Worm (Caenorhabditis elegans) whole organism, L2 larva: Measurements from ENCODE around the gene D2023.1.
A peak's percentile ranks its signal among the peaks of the same experiment; 100 is the strongest.

Experiments used
- F13H6.1 ChIP-seq: sonication (generic microtip); optimal IDR thresholded peaks from 2 replicates; lab custom pipeline; 2016; ENCODE audit warnings: missing genetic modification characterization, missing compliant biosample characterization
- R02D3.7 ChIP-seq: fragments of 150-350 bp; optimal IDR thresholded peaks from 2 replicates; lab custom pipeline; 2014; ENCODE audit warnings: missing biosample characterization, missing genetic modification characterization
- Y55F3AM.14 ChIP-seq: fragments of 200-800 bp; sonication (Bioruptor generic); optimal IDR thresholded peaks from 2 replicates; lab custom pipeline; 2018; ENCODE audit warnings: mild to moderate bottlenecking, missing genetic modification characterization, missing compliant biosample characterization
- ZK546.5 ChIP-seq: sonication (generic microtip); optimal IDR thresholded peaks from 2 replicates; lab custom pipeline; 2017; ENCODE audit warnings: missing biosample characterization, missing genetic modification characterization
- alr-1 ChIP-seq: fragments of 150-350 bp; optimal IDR thresholded peaks from 2 replicates; lab custom pipeline; 2014; ENCODE audit warnings: missing biosample characterization, missing genetic modification characterization
- ama-1 ChIP-seq: fragments of 150-350 bp; optimal IDR thresholded peaks from 2 replicates; lab custom pipeline; 2018; ENCODE audit warnings: inconsistent platforms
- blmp-1 ChIP-seq: sonication (generic microtip); optimal IDR thresholded peaks from 2 replicates; lab custom pipeline; 2017; ENCODE audit warnings: missing genetic modification characterization, mild to moderate bottlenecking, missing compliant biosample characterization, antibody characterized with exemption, moderate library complexity; ENCODE audit not compliant: insufficient read depth
- ceh-16 ChIP-seq: fragments of 150-350 bp; optimal IDR thresholded peaks from 2 replicates; lab custom pipeline; 2014; ENCODE audit warnings: missing biosample characterization, missing genetic modification characterization
- ceh-82 ChIP-seq: fragments of 150-350 bp; optimal IDR thresholded peaks from 2 replicates; lab custom pipeline; 2014; ENCODE audit warnings: missing biosample characterization, missing genetic modification characterization
- crh-2 ChIP-seq: sonication (generic microtip); optimal IDR thresholded peaks from 2 replicates; lab custom pipeline; 2017; ENCODE audit warnings: missing biosample characterization, missing genetic modification characterization
- dmd-4 ChIP-seq: sonication (generic microtip); optimal IDR thresholded peaks from 2 replicates; lab custom pipeline; 2017; ENCODE audit warnings: missing biosample characterization, missing genetic modification characterization
- elt-3 ChIP-seq: sonication (generic microtip); optimal IDR thresholded peaks from 2 replicates; lab custom pipeline; 2017; ENCODE audit warnings: missing biosample characterization, missing genetic modification characterization
- fos-1 ChIP-seq: fragments of 150-350 bp; optimal IDR thresholded peaks from 2 replicates; lab custom pipeline; 2014; ENCODE audit warnings: missing biosample characterization, missing genetic modification characterization
- gmeb-1 ChIP-seq: fragments of 150-350 bp; optimal IDR thresholded peaks from 2 replicates; lab custom pipeline; 2014; ENCODE audit warnings: missing biosample characterization, missing genetic modification characterization
- lin-11 ChIP-seq: fragments of 150-350 bp; sonication (generic microtip); optimal IDR thresholded peaks from 2 replicates; lab custom pipeline; 2014; ENCODE audit warnings: missing biosample characterization, missing genetic modification characterization, inconsistent platforms, mixed read lengths
- lin-13 ChIP-seq: fragments of 150-350 bp; optimal IDR thresholded peaks from 2 replicates; lab custom pipeline; 2014; ENCODE audit warnings: missing biosample characterization, missing genetic modification reagents, missing genetic modification characterization
- lin-39 ChIP-seq: fragments of 150-350 bp; optimal IDR thresholded peaks from 2 replicates; lab custom pipeline; 2014; ENCODE audit warnings: missing biosample characterization, missing genetic modification reagents, missing genetic modification characterization
- lsy-2 ChIP-seq, 2 experiments: fragments of 150-350 bp in 1 of 2; sonication (generic microtip) in 1 of 2; optimal IDR thresholded peaks; 2 replicates each; lab custom pipeline; 2014 to 2017; ENCODE audit warnings: missing biosample characterization in 2 of 2, missing genetic modification characterization in 2 of 2
- mab-5 ChIP-seq: fragments of 150-350 bp; optimal IDR thresholded peaks from 2 replicates; lab custom pipeline; 2014; ENCODE audit warnings: missing biosample characterization, missing genetic modification characterization
- mdl-1 ChIP-seq, 2 experiments: fragments of 150-350 bp in 1 of 2; sonication (generic microtip) in 1 of 2; optimal IDR thresholded peaks; 2 replicates each; lab custom pipeline; 2017; ENCODE audit warnings: missing biosample characterization in 2 of 2, missing genetic modification characterization in 2 of 2
- nhr-10 ChIP-seq: sonication (generic microtip); optimal IDR thresholded peaks from 2 replicates; lab custom pipeline; 2017; ENCODE audit warnings: missing biosample characterization, missing genetic modification characterization
- nhr-11 ChIP-seq: fragments of 150-350 bp; optimal IDR thresholded peaks from 2 replicates; lab custom pipeline; 2014; ENCODE audit warnings: missing biosample characterization, missing genetic modification characterization
- nhr-12 ChIP-seq: fragments of 150-350 bp; optimal IDR thresholded peaks from 2 replicates; lab custom pipeline; 2014; ENCODE audit warnings: missing biosample characterization, missing genetic modification characterization
- nhr-129 ChIP-seq: fragments of 150-350 bp; optimal IDR thresholded peaks from 2 replicates; lab custom pipeline; 2014; ENCODE audit warnings: missing biosample characterization, missing genetic modification characterization
- nhr-21 ChIP-seq: fragments of 150-350 bp; optimal IDR thresholded peaks from 2 replicates; lab custom pipeline; 2014; ENCODE audit warnings: missing biosample characterization, missing genetic modification characterization
- nhr-23 ChIP-seq: fragments of 150-350 bp; optimal IDR thresholded peaks from 2 replicates; lab custom pipeline; 2014; ENCODE audit warnings: missing biosample characterization, missing genetic modification reagents, missing genetic modification characterization
- nhr-237 ChIP-seq: fragments of 150-350 bp; optimal IDR thresholded peaks from 2 replicates; lab custom pipeline; 2014; ENCODE audit warnings: missing biosample characterization, missing genetic modification characterization
- nhr-25 ChIP-seq: fragments of 150-350 bp; sonication (generic microtip); optimal IDR thresholded peaks from 3 replicates; lab custom pipeline; 2014; ENCODE audit warnings: missing biosample characterization, missing genetic modification characterization
- nhr-6 ChIP-seq: fragments of 150-350 bp; optimal IDR thresholded peaks from 2 replicates; lab custom pipeline; 2014; ENCODE audit warnings: missing biosample characterization, missing genetic modification characterization
- nhr-77 ChIP-seq: fragments of 150-350 bp; optimal IDR thresholded peaks from 2 replicates; lab custom pipeline; 2014; ENCODE audit warnings: missing biosample characterization, missing genetic modification characterization
- peb-1 ChIP-seq: fragments of 150-350 bp; optimal IDR thresholded peaks from 2 replicates; lab custom pipeline; 2014; ENCODE audit warnings: missing biosample characterization, missing genetic modification characterization
- sem-4 ChIP-seq: fragments of 150-350 bp; optimal IDR thresholded peaks from 2 replicates; lab custom pipeline; 2014; ENCODE audit warnings: missing biosample characterization, missing genetic modification reagents, missing genetic modification characterization
- skn-1 ChIP-seq: sonication (generic microtip); optimal IDR thresholded peaks from 2 replicates; lab custom pipeline; 2017; ENCODE audit warnings: missing biosample characterization, missing genetic modification characterization
- sma-3 ChIP-seq: sonication (generic microtip); optimal IDR thresholded peaks from 2 replicates; lab custom pipeline; 2016; ENCODE audit warnings: missing genetic modification reagents, missing genetic modification characterization, missing compliant biosample characterization
- sma-9 ChIP-seq, 2 experiments: fragments of 150-350 bp in 1 of 2; sonication (generic microtip) in 1 of 2; optimal IDR thresholded peaks; 2 replicates each; lab custom pipeline; 2014 to 2016; ENCODE audit warnings: missing genetic modification characterization in 2 of 2, mild to moderate bottlenecking in 1 of 2, missing biosample characterization in 1 of 2, missing compliant biosample characterization in 1 of 2, missing genetic modification reagents in 1 of 2, moderate library complexity in 1 of 2
- snpc-4 ChIP-seq: fragments of 150-350 bp; optimal IDR thresholded peaks from 2 replicates; lab custom pipeline; 2014; ENCODE audit warnings: missing biosample characterization, missing genetic modification characterization
- unc-39 ChIP-seq: fragments of 150-350 bp; optimal IDR thresholded peaks from 2 replicates; lab custom pipeline; 2014; ENCODE audit warnings: missing biosample characterization, missing genetic modification characterization
- unc-55 ChIP-seq: fragments of 150-350 bp; sonication (generic microtip); optimal IDR thresholded peaks from 3 replicates; lab custom pipeline; 2014; ENCODE audit warnings: missing biosample characterization, missing genetic modification reagents, missing genetic modification characterization
- zag-1 ChIP-seq: fragments of 150-350 bp; optimal IDR thresholded peaks from 2 replicates; lab custom pipeline; 2014; ENCODE audit warnings: missing biosample characterization, missing genetic modification characterization
- ztf-1 ChIP-seq: fragments of 200-800 bp; sonication (Bioruptor generic); conservative IDR thresholded peaks from 2 replicates; pipeline ENCODE4 v1.3.6; 2022; ENCODE audit warnings: missing genetic modification characterization, missing compliant biosample characterization
- ztf-11 ChIP-seq: sonication (generic microtip); optimal IDR thresholded peaks from 2 replicates; lab custom pipeline; 2017; ENCODE audit warnings: missing biosample characterization, missing genetic modification characterization
- ztf-4 ChIP-seq: fragments of 150-350 bp; optimal IDR thresholded peaks from 2 replicates; lab custom pipeline; 2014; ENCODE audit warnings: missing biosample characterization, missing genetic modification characterization

D2023.1 gene

DNA sequence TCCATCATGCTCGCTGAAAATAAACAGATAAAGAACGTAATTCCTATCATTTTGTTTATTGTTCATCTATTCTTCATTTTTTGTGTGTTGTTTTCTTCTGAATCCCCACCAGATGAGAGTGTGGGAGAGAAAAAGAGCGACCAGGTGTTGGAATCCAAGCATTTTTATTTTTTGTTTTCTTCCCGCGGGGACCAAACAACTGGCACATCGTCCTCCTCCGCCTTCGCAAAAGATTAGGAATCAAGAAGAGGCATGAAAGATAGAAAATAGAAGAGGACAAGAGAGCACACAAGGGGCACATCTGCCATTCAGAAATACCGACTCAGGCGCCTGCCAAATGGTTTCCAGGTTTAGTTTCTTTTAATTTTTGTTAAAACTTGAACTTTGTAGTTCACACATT is 46.7 kb downstream of the D2023.1 start, which contains the start of gene R13H4.2:
Gene R13H4.2, plus strand, starts transcription at position 319 of the 400 bp plus-strand sequence.
- TF ChIP-seq snpc-4 (tag; lab: Kevin White, UChicago), result no peak
- no peak for TF ChIP-seq nhr-6
- no peak for TF ChIP-seq lin-13 (GFP tag; lab: Kevin White, UChicago)
- TF ChIP-seq nhr-237 (tag; lab: Kevin White, UChicago), result no peak
- TF ChIP-seq gmeb-1 (tag; lab: Kevin White, UChicago), result no peak
- no peak for TF ChIP-seq R02D3.7 (tag; lab: Kevin White, UChicago)
- no peak for TF ChIP-seq peb-1 (tag; lab: Kevin White, UChicago)
- TF ChIP-seq lsy-2 (tag; optimal IDR thresholded peaks at IDR 0.05; lab: Kevin White, UChicago), result peak in 1 of 2 experiments; percentile 22
- TF ChIP-seq F13H6.1 (tag; lab: Kevin White, UChicago), result peak; percentile 36
- TF ChIP-seq ztf-11 (tag; lab: Kevin White, UChicago), result no peak
- TF ChIP-seq blmp-1 (tag; lab: Kevin White, UChicago), result no peak
- TF ChIP-seq dmd-4, result no peak
- TF ChIP-seq nhr-10 (tag; lab: Kevin White, UChicago), result no peak
- TF ChIP-seq lin-39 (tag; lab: Kevin White, UChicago), result no peak
- TF ChIP-seq nhr-12, result no peak
- TF ChIP-seq ama-1, result no peak
- no peak for TF ChIP-seq mab-5 (tag; lab: Kevin White, UChicago)
- no peak for TF ChIP-seq alr-1 (tag; lab: Kevin White, UChicago)
- TF ChIP-seq elt-3 (tag; lab: Kevin White, UChicago), result no peak
- TF ChIP-seq ceh-82 (tag; lab: Kevin White, UChicago), result no peak
- TF ChIP-seq mdl-1 (tag; optimal IDR thresholded peaks at IDR 0.05; lab: Kevin White, UChicago), result no peak
- TF ChIP-seq nhr-21 (tag; lab: Kevin White, UChicago), result no peak
- no peak for TF ChIP-seq ceh-16 (tag; lab: Kevin White, UChicago)
- no peak for TF ChIP-seq nhr-11 (tag; lab: Kevin White, UChicago)
- no peak for TF ChIP-seq sma-3 (GFP tag; lab: Kevin White, UChicago)
- peak; percentile 18 for TF ChIP-seq nhr-129 (tag; lab: Kevin White, UChicago)
- no peak for TF ChIP-seq skn-1
- TF ChIP-seq unc-55 (GFP tag; lab: Kevin White, UChicago), result no peak
- TF ChIP-seq sma-9 (GFP tag; optimal IDR thresholded peaks at IDR 0.05; lab: Kevin White, UChicago), result peak; percentile 15
- no peak for TF ChIP-seq sma-9 (tag; optimal IDR thresholded peaks at IDR 0.05; lab: Kevin White, UChicago)
- TF ChIP-seq nhr-77 (tag; lab: Kevin White, UChicago), result no peak
- no peak for TF ChIP-seq Y55F3AM.14
- TF ChIP-seq crh-2, result no peak
- no peak for TF ChIP-seq zag-1 (tag; lab: Kevin White, UChicago)

DNA sequence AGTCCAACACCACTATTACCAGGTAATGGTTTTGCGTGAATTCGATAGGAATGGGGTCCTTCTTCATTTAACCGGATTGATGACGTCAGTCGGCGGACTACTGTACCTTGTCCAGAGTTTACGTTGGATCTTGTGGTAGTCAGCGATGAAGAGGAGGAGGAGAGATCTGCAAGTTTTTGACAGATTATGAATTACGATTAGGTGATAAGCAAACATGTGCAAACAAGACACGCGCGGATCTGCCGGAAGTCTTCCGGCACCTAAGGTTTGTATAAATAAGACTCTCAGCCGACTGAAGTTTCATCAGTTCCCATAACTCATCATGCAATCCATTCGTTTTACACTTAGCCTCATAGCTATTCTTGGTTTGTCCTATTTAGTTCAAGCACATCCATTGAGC is 49.9 kb downstream of the D2023.1 start, which contains the start of gene idpb-5:
Gene idpb-5, plus strand, starts transcription at position 301 of the 400 bp plus-strand sequence.
- no peak for TF ChIP-seq unc-55 (GFP tag; lab: Kevin White, UChicago)
- TF ChIP-seq ztf-4 (tag; lab: Kevin White, UChicago), result no peak
- TF ChIP-seq, all 48 proteins: peak for 0

DNA sequence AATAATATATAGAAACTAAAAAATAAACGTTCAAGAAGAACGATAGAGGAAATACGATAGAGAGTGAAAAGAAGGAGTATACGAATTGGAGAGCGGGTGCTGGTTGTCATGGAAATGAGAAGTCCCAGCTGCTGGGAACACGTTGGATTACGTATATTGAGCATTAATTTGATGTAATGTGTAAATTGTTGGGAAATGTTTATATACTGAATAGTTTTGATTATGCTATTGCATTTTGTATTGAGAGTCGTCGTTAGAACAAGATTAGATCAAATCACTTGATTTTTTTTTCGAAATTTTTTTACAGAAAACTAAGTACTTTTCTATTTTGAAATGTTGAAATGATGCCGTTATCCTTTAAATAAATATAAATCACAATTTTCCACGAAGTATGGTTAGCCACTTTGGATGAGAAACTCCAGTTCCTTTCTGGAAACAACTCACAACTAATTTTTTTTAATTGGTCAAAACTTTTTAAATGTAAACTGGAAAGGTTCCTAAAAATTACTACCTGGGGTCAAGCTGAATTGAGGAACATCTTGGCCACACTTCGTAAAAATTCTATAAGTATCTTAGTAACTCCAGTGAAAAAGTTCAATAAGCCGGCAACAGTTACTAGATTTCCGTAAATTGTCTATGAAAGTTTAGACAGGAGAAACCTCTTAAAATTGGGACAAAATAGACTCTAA is 54.5 kb downstream of the D2023.1 start, which contains the start of gene nphp-4:
Gene nphp-4, minus strand, starts transcription at position 51 of the 689 bp plus-strand sequence.
- TF ChIP-seq unc-39 (tag; lab: Kevin White, UChicago) (no peak), nhr-11 (tag; lab: Kevin White, UChicago) (no peak), unc-55 (GFP tag; lab: Kevin White, UChicago) (no peak), lin-13 (GFP tag; lab: Kevin White, UChicago) (no peak), ztf-4 (tag; lab: Kevin White, UChicago) (no peak)

DNA sequence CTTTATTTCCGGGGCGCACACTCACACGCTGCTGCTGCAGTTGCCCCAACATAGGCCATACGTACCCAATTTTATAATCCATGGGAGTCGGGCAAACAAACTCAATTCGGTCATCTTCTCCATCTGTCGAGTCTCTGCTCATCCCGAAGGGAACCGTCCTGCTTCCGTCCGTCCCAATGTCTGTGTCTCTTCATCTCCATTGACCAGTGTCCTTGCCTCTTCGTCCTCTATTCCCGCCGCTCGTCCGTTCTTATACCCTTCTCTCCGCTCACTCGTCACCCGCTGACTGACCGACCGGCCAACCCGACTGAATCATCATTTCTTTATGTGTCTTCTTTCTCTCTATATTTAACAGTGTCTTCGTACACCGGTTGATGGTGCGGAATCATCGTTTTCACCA is 55.5 kb downstream of the D2023.1 start:
- peak in 1 of 2 experiments; percentile 38 for TF ChIP-seq lsy-2 (tag; optimal IDR thresholded peaks at IDR 0.05; lab: Kevin White, UChicago)
- no peak for TF ChIP-seq Y55F3AM.14
- TF ChIP-seq nhr-10 (tag; lab: Kevin White, UChicago), result no peak
- TF ChIP-seq nhr-129 (tag; lab: Kevin White, UChicago), result peak; percentile 40
- no peak for TF ChIP-seq crh-2
- no peak for TF ChIP-seq gmeb-1 (tag; lab: Kevin White, UChicago)
- no peak for TF ChIP-seq nhr-25 (tag; lab: Kevin White, UChicago)
- TF ChIP-seq snpc-4 (tag; lab: Kevin White, UChicago), result peak; percentile 19
- no peak for TF ChIP-seq ceh-82 (tag; lab: Kevin White, UChicago)
- TF ChIP-seq nhr-12, result no peak
- no peak for TF ChIP-seq mdl-1 (tag; optimal IDR thresholded peaks at IDR 0.05; lab: Kevin White, UChicago)
- no peak for TF ChIP-seq lin-39 (tag; lab: Kevin White, UChicago)
- no peak for TF ChIP-seq ztf-1 (GFP tag; lab: Robert Waterston, UW)
- TF ChIP-seq R02D3.7 (tag; lab: Kevin White, UChicago), result no peak
- TF ChIP-seq sem-4 (tag; lab: Kevin White, UChicago), result peak; percentile 49
- TF ChIP-seq peb-1 (tag; lab: Kevin White, UChicago), result no peak
- no peak for TF ChIP-seq ZK546.5
- TF ChIP-seq skn-1, result no peak
- TF ChIP-seq alr-1 (tag; lab: Kevin White, UChicago), result no peak
- TF ChIP-seq ztf-11 (tag; lab: Kevin White, UChicago), result no peak
- no peak for TF ChIP-seq lin-13 (GFP tag; lab: Kevin White, UChicago)
- peak; percentile 96 for TF ChIP-seq fos-1
- TF ChIP-seq lin-11, result no peak
- TF ChIP-seq sma-9 (GFP tag; optimal IDR thresholded peaks at IDR 0.05; lab: Kevin White, UChicago), result peak; percentile 21
- TF ChIP-seq sma-9 (tag; optimal IDR thresholded peaks at IDR 0.05; lab: Kevin White, UChicago), result no peak
- no peak for TF ChIP-seq unc-55 (GFP tag; lab: Kevin White, UChicago)
- TF ChIP-seq nhr-23 (tag; lab: Kevin White, UChicago), result no peak
- TF ChIP-seq dmd-4, result no peak
- TF ChIP-seq blmp-1 (tag; lab: Kevin White, UChicago), result no peak
- TF ChIP-seq elt-3 (tag; lab: Kevin White, UChicago), result no peak
